Worm (Caenorhabditis elegans) whole organism, young adult: ENCODE results near the gene srw-6.

Experiments used
- F49E8.2 ChIP-seq: sonication (generic microtip); optimal IDR thresholded peaks from 3 replicates; lab custom pipeline; 2017; ENCODE audit warnings: missing genetic modification characterization, mild to moderate bottlenecking, missing compliant biosample characterization, antibody characterized with exemption, moderate library complexity; ENCODE audit not compliant: insufficient read depth
- nfya-1 ChIP-seq: sonication (generic microtip); optimal IDR thresholded peaks from 2 replicates; lab custom pipeline; 2017; ENCODE audit warnings: antibody characterized with exemption, missing compliant biosample characterization, missing genetic modification characterization, borderline replicate concordance; ENCODE audit not compliant: insufficient read depth
- ztf-18 ChIP-seq: sonication (generic microtip); optimal IDR thresholded peaks from 2 replicates; lab custom pipeline; 2016; ENCODE audit warnings: missing genotype, mild to moderate bottlenecking, missing genetic modification characterization, missing compliant biosample characterization
- ztf-6 ChIP-seq: fragments of 200-800 bp; sonication (Bioruptor generic); IDR thresholded peaks from 2 replicates; pipeline ENCODE4 v1.3.6; 2022; ENCODE audit warnings: missing genetic modification reagents, missing genetic modification characterization, missing compliant biosample characterization

ce11 chrV:3776086-3776589, 32.3 kb upstream of the srw-6 start, which contains the start of gene cysl-3:
- no peak for TF ChIP-seq ztf-6 (GFP tag; lab: Robert Waterston, UW)
- TF ChIP-seq ztf-18 = no peak
- no peak for TF ChIP-seq F49E8.2 (tag; lab: Kevin White, UChicago)
- TF ChIP-seq nfya-1 = no peak
